Worm (Caenorhabditis elegans) whole organism, L1 larva: ENCODE measurements around the gene E02H4.7.

Experiments
- C04F5.9 ChIP-seq: sonication (generic microtip); optimal IDR thresholded peaks from 2 replicates; lab custom pipeline; 2016; ENCODE audit warnings: missing genetic modification characterization, missing compliant biosample characterization
- C16A3.4 ChIP-seq: fragments of 150-350 bp; optimal IDR thresholded peaks from 2 replicates; lab custom pipeline; 2014; ENCODE audit warnings: missing biosample characterization, missing genetic modification characterization
- C34B4.2 ChIP-seq: sonication (generic microtip); optimal IDR thresholded peaks from 2 replicates; lab custom pipeline; 2017; ENCODE audit warnings: mild to moderate bottlenecking, missing genetic modification characterization, missing compliant biosample characterization
- F16B12.6 ChIP-seq: fragments of 150-350 bp; optimal IDR thresholded peaks from 2 replicates; lab custom pipeline; 2014; ENCODE audit warnings: missing biosample characterization, missing genetic modification characterization
- Y116A8C.19 ChIP-seq: sonication (generic microtip); optimal IDR thresholded peaks from 2 replicates; lab custom pipeline; 2016; ENCODE audit warnings: missing compliant biosample characterization, missing genetic modification characterization, borderline replicate concordance
- aha-1 ChIP-seq: fragments of 150-350 bp; optimal IDR thresholded peaks from 2 replicates; lab custom pipeline; 2014; ENCODE audit warnings: missing biosample characterization, missing genetic modification characterization
- blmp-1 ChIP-seq: fragments of 150-350 bp; optimal IDR thresholded peaks from 2 replicates; lab custom pipeline; 2014; ENCODE audit warnings: missing biosample characterization, missing genetic modification characterization
- ceh-8 ChIP-seq: fragments of 200-800 bp; sonication (Bioruptor generic); optimal IDR thresholded peaks from 2 replicates; lab custom pipeline; 2018; ENCODE audit warnings: mild to moderate bottlenecking, missing genetic modification characterization, moderate library complexity, missing compliant biosample characterization
- ceh-88 ChIP-seq: fragments of 200-800 bp; sonication (Bioruptor generic); IDR thresholded peaks from 2 replicates; pipeline ENCODE4 v1.3.6; 2022; ENCODE audit warnings: missing genetic modification characterization, missing compliant biosample characterization
- ces-1 ChIP-seq: fragments of 150-350 bp; optimal IDR thresholded peaks from 2 replicates; lab custom pipeline; 2014; ENCODE audit warnings: missing biosample characterization, missing genetic modification reagents, missing genetic modification characterization
- dsc-1 ChIP-seq: sonication (generic microtip); optimal IDR thresholded peaks from 2 replicates; lab custom pipeline; 2016; ENCODE audit warnings: mild to moderate bottlenecking, missing genetic modification characterization, missing compliant biosample characterization
- efl-1 ChIP-seq, 4 experiments: fragments of 150-350 bp; optimal IDR thresholded peaks in 3 of 4; peaks in 1 of 4; 1 replicate in 1 of 4; 2 replicates in 3 of 4; lab custom pipeline; 2014; ENCODE audit warnings: missing biosample characterization in 2 of 4, missing genetic modification characterization in 2 of 4, missing genetic modification reagents in 2 of 4
- efl-3 ChIP-seq: fragments of 200-800 bp; sonication (Bioruptor generic); optimal IDR thresholded peaks from 2 replicates; lab custom pipeline; 2018; ENCODE audit warnings: mild to moderate bottlenecking, missing genetic modification characterization, missing compliant biosample characterization
- egl-27 ChIP-seq, 2 experiments: fragments of 150-350 bp in 1 of 2; sonication (generic microtip); optimal IDR thresholded peaks; 3 replicates each; lab custom pipeline; 2017 to 2018; ENCODE audit warnings: missing biosample characterization in 2 of 2, missing genetic modification characterization in 2 of 2, missing genetic modification reagents in 2 of 2
- elt-2 ChIP-seq: sonication (generic microtip); optimal IDR thresholded peaks from 2 replicates; lab custom pipeline; 2016; ENCODE audit warnings: missing genetic modification characterization, mild to moderate bottlenecking, inconsistent platforms, missing compliant biosample characterization, missing genetic modification reagents
- elt-3 ChIP-seq, 6 experiments: fragments of 150-350 bp in 1 of 6; sonication (generic microtip); optimal IDR thresholded peaks; 2 replicates each; lab custom pipeline; 2017 to 2018; ENCODE audit warnings: missing biosample characterization in 6 of 6, missing genetic modification characterization in 6 of 6, inconsistent platforms in 1 of 6
- fkh-10 ChIP-seq: sonication (generic microtip); optimal IDR thresholded peaks from 2 replicates; lab custom pipeline; 2017; ENCODE audit warnings: missing biosample characterization, missing genetic modification reagents, missing genetic modification characterization
- fkh-8 ChIP-seq: sonication (generic microtip); optimal IDR thresholded peaks from 2 replicates; lab custom pipeline; 2016; ENCODE audit warnings: mild to moderate bottlenecking, missing genetic modification characterization, missing compliant biosample characterization
- grh-1 ChIP-seq: fragments of 200-800 bp; sonication (Bioruptor generic); IDR thresholded peaks from 2 replicates; pipeline ENCODE4 v1.3.6; 2022; ENCODE audit warnings: missing genetic modification reagents, missing genetic modification characterization, missing compliant biosample characterization
- hlh-4 ChIP-seq: sonication (generic microtip); optimal IDR thresholded peaks from 2 replicates; lab custom pipeline; 2016; ENCODE audit warnings: mild to moderate bottlenecking, missing genetic modification characterization, missing compliant biosample characterization
- isw-1 ChIP-seq: fragments of 200-800 bp; sonication (Bioruptor generic); IDR thresholded peaks from 2 replicates; pipeline ENCODE4 v1.3.6; 2022; ENCODE audit warnings: missing genetic modification characterization, missing compliant biosample characterization
- jun-1 ChIP-seq: fragments of 150-350 bp; optimal IDR thresholded peaks from 2 replicates; lab custom pipeline; 2014; ENCODE audit warnings: missing biosample characterization, missing genetic modification reagents, missing genetic modification characterization
- lin-35 ChIP-seq, 2 experiments: fragments of 150-350 bp; optimal IDR thresholded peaks; 2 replicates each; lab custom pipeline; 2014; ENCODE audit warnings: missing biosample characterization in 2 of 2, missing genetic modification characterization in 2 of 2, missing genetic modification reagents in 2 of 2
- mab-9 ChIP-seq: fragments of 200-800 bp; sonication (Bioruptor generic); IDR thresholded peaks from 2 replicates; pipeline ENCODE4 v1.3.6; 2022; ENCODE audit warnings: missing genetic modification reagents, missing genetic modification characterization, missing compliant biosample characterization
- mef-2 ChIP-seq: fragments of 150-350 bp; optimal IDR thresholded peaks from 2 replicates; lab custom pipeline; 2014; ENCODE audit warnings: missing biosample characterization, missing genetic modification characterization
- nhr-11 ChIP-seq: fragments of 150-350 bp; optimal IDR thresholded peaks from 2 replicates; lab custom pipeline; 2014; ENCODE audit warnings: missing biosample characterization, missing genetic modification characterization
- nhr-19 ChIP-seq: fragments of 200-800 bp; sonication (Bioruptor generic); conservative IDR thresholded peaks from 2 replicates; pipeline ENCODE4 v1.3.6; 2022; ENCODE audit warnings: missing genetic modification characterization, missing compliant biosample characterization
- nhr-28 ChIP-seq: fragments of 150-350 bp; optimal IDR thresholded peaks from 2 replicates; lab custom pipeline; 2014; ENCODE audit warnings: missing biosample characterization, missing genetic modification characterization
- nhr-71 ChIP-seq: sonication (generic microtip); optimal IDR thresholded peaks from 2 replicates; lab custom pipeline; 2016; ENCODE audit warnings: mild to moderate bottlenecking, missing genetic modification characterization, moderate library complexity, missing compliant biosample characterization
- nhr-76 ChIP-seq: sonication (generic microtip); optimal IDR thresholded peaks from 2 replicates; lab custom pipeline; 2017; ENCODE audit warnings: missing biosample characterization, missing genetic modification characterization
- nhr-77 ChIP-seq: fragments of 150-350 bp; optimal IDR thresholded peaks from 2 replicates; lab custom pipeline; 2014; ENCODE audit warnings: missing biosample characterization, missing genetic modification characterization
- nhr-84 ChIP-seq: sonication (generic microtip); optimal IDR thresholded peaks from 2 replicates; lab custom pipeline; 2017; ENCODE audit warnings: missing biosample characterization, missing genetic modification characterization
- nhr-85 ChIP-seq: sonication (generic microtip); peaks from one replicate; lab custom pipeline; 2016; ENCODE audit warnings: missing genetic modification characterization, inconsistent platforms, missing compliant biosample characterization
- pax-3 ChIP-seq: fragments of 200-800 bp; sonication (Bioruptor generic); optimal IDR thresholded peaks from 2 replicates; lab custom pipeline; 2018; ENCODE audit warnings: mild to moderate bottlenecking, missing genetic modification characterization, moderate library complexity, missing compliant biosample characterization
- pqm-1 ChIP-seq: sonication (generic microtip); optimal IDR thresholded peaks from 3 replicates; lab custom pipeline; 2017; ENCODE audit warnings: missing biosample characterization, missing genetic modification characterization
- skn-1 ChIP-seq: fragments of 150-350 bp; optimal IDR thresholded peaks from 2 replicates; lab custom pipeline; 2014; ENCODE audit warnings: missing biosample characterization, missing genetic modification characterization
- sox-4 ChIP-seq: sonication (generic microtip); optimal IDR thresholded peaks from 2 replicates; lab custom pipeline; 2016; ENCODE audit warnings: missing genetic modification characterization, missing compliant biosample characterization
- swsn-7 ChIP-seq: sonication (generic microtip); optimal IDR thresholded peaks from 2 replicates; lab custom pipeline; 2016; ENCODE audit warnings: missing genetic modification characterization, missing compliant biosample characterization
- tlp-1 ChIP-seq: fragments of 150-350 bp; optimal IDR thresholded peaks from 2 replicates; lab custom pipeline; 2014; ENCODE audit warnings: missing biosample characterization, missing genetic modification characterization
- unc-130 ChIP-seq: fragments of 150-350 bp; optimal IDR thresholded peaks from 2 replicates; lab custom pipeline; 2017; ENCODE audit warnings: missing biosample characterization, missing genetic modification characterization, inconsistent platforms
- unc-62 ChIP-seq: fragments of 150-350 bp; optimal IDR thresholded peaks from 2 replicates; lab custom pipeline; 2014; ENCODE audit warnings: missing biosample characterization, missing genetic modification reagents, missing genetic modification characterization
- unc-86 ChIP-seq: sonication (generic microtip); optimal IDR thresholded peaks from 2 replicates; lab custom pipeline; 2016; ENCODE audit warnings: missing genetic modification characterization, missing compliant biosample characterization
- vab-15 ChIP-seq: sonication (generic microtip); optimal IDR thresholded peaks from 2 replicates; lab custom pipeline; 2017; ENCODE audit warnings: missing genotype, mild to moderate bottlenecking, missing genetic modification characterization, missing compliant biosample characterization
- zag-1 ChIP-seq: fragments of 150-350 bp; optimal IDR thresholded peaks from 2 replicates; lab custom pipeline; 2014; ENCODE audit warnings: missing biosample characterization, missing genetic modification characterization
- zip-4 ChIP-seq: fragments of 200-800 bp; sonication (Bioruptor generic); optimal IDR thresholded peaks from 2 replicates; lab custom pipeline; 2018; ENCODE audit warnings: mild to moderate bottlenecking, missing genetic modification characterization, moderate library complexity, missing compliant biosample characterization
- ztf-11 ChIP-seq, 2 experiments: sonication (generic microtip); optimal IDR thresholded peaks; 2 replicates each; lab custom pipeline; 2016 to 2017; ENCODE audit warnings: missing genetic modification characterization in 2 of 2, missing biosample characterization in 1 of 2, missing compliant biosample characterization in 1 of 2
- ztf-4 ChIP-seq: fragments of 150-350 bp; optimal IDR thresholded peaks from 2 replicates; lab custom pipeline; 2014; ENCODE audit warnings: missing biosample characterization, missing genetic modification characterization

The E02H4.7 gene

DNA sequence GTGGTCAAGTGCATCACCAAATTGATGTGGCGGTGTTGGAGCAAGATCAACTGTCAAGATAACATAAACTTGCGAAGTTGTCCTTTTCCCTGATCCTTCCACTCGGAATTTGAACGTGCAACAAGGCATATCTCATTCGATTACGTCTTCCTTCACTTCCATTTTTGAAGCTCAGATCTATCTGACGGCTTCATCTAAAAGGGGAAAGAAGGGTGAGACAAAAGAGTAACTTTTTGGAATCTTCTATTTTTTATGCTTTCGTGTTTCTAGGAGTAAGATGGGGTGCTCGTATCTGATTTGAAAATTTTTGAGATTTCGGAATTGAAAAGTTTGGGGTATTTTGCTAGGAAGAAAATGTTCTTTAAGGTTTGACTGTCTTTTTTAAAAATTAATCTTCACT, 11.1 kb downstream of the E02H4.7 start:
- no peak for TF ChIP-seq ces-1 (GFP tag; lab: Kevin White, UChicago)
- no peak for TF ChIP-seq fkh-8 (tag; lab: Kevin White, UChicago)
- TF ChIP-seq isw-1, result no peak
- TF ChIP-seq nhr-71 (tag; lab: Kevin White, UChicago), result no peak
- TF ChIP-seq dsc-1 (tag; lab: Kevin White, UChicago), result no peak
- no peak for TF ChIP-seq nhr-11 (tag; lab: Kevin White, UChicago)
- TF ChIP-seq unc-62, result no peak
- TF ChIP-seq zip-4, result no peak
- no peak for TF ChIP-seq ceh-8 (GFP tag; lab: Kevin White, UChicago)
- TF ChIP-seq elt-3 (tag; optimal IDR thresholded peaks at IDR 0.05; lab: Kevin White, UChicago), result no peak
- no peak for TF ChIP-seq mef-2
- TF ChIP-seq pqm-1 (tag; lab: Kevin White, UChicago), result no peak
- TF ChIP-seq unc-86, result no peak
- TF ChIP-seq skn-1 (tag; lab: Kevin White, UChicago), result no peak

DNA sequence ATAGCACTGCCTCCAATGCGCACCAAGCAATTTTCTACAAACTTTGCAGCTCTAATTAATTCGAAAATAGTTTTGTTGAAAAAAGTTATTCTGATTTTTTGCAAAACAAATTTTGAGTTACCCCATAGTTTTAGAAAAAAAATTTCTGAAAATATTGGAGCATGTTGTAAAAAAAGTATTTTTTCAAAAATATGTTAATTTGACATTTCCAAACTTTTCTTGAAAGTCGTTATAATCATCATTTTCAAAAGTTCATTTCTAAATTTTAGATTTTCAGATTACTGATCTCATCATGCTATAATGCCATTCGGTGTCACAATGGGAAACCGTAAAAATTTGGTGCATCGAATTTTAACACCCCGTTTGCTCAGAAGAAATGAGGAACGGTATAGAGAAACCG, 11.7 kb downstream of the E02H4.7 start, which contains the start of gene del-1:
Gene del-1, plus strand, starts transcription at position 301 of the 400 bp plus-strand sequence.
- no peak for TF ChIP-seq Y116A8C.19 (tag; lab: Kevin White, UChicago)

- no peak for TF ChIP-seq efl-1 (optimal IDR thresholded peaks at IDR 0.05; lab: Kevin White, UChicago)
- peak in 1 of 2 experiments; percentile 9 for TF ChIP-seq efl-1 (GFP tag; optimal IDR thresholded peaks at IDR 0.05 in 1 of 2; lab: Kevin White, UChicago)
- no peak for TF ChIP-seq nhr-85 (tag; lab: Kevin White, UChicago)
Measured at ce11 chrX:14281526-14281925, 25.5 kb downstream of the E02H4.7 start, which contains the start of gene E02H4.2. Gene E02H4.2, minus strand, starts transcription at chrX:14281626.

DNA sequence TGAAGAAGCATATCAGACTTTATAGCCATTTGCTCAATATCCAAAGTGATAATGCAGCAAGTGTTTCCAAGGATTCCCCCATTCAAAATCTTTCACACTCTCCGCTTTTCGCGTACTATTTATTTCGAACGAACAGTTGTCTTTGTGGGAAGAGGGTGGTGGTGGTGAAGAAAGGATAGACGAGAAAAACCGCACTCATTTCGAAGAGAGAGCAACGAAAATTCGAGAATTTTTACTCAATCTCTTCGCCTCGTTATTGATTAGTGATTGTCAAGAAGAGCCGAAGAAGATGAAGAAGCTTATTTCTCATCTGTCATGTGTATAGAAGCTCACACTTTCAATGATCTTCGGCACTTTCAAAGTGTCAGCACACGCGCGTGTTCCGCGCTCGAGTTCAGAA, 31.8 kb downstream of the E02H4.7 start:
- TF ChIP-seq dsc-1 (tag; lab: Kevin White, UChicago) (no peak), C34B4.2 (tag; lab: Kevin White, UChicago) (no peak), nhr-77 (tag; lab: Kevin White, UChicago) (no peak), tlp-1 (tag; lab: Kevin White, UChicago) (no peak), ztf-4 (tag; lab: Kevin White, UChicago) (no peak), F16B12.6 (tag; lab: Kevin White, UChicago) (no peak), pax-3 (no peak), blmp-1 (no peak), nhr-84 (tag; lab: Kevin White, UChicago) (no peak), lin-35 (GFP tag; optimal IDR thresholded peaks at IDR 0.05; lab: Kevin White, UChicago) (no peak), nhr-19 (GFP tag; lab: Robert Waterston, UW) (peak; percentile 65), efl-3 (GFP tag; lab: Kevin White, UChicago) (no peak), mef-2 (no peak), unc-62 (no peak), ztf-11 (tag; optimal IDR thresholded peaks at IDR 0.05; lab: Kevin White, UChicago) (no peak), grh-1 (no peak), hlh-4 (tag; lab: Kevin White, UChicago) (no peak), mab-9 (GFP tag; lab: Robert Waterston, UW) (no peak), nhr-28 (tag; lab: Kevin White, UChicago) (no peak), aha-1 (tag; lab: Kevin White, UChicago) (no peak), nhr-11 (tag; lab: Kevin White, UChicago) (peak; percentile 6), elt-2 (tag; lab: Kevin White, UChicago) (no peak), unc-130 (peak; percentile 40), fkh-8 (tag; lab: Kevin White, UChicago) (no peak), vab-15 (tag; lab: Kevin White, UChicago) (no peak), zag-1 (tag; lab: Kevin White, UChicago) (no peak), egl-27 (tag; optimal IDR thresholded peaks at IDR 0.05; lab: Kevin White, UChicago) (no peak), C16A3.4 (tag; lab: Kevin White, UChicago) (no peak), swsn-7 (tag; lab: Kevin White, UChicago) (peak; percentile 22), nhr-76 (tag; lab: Kevin White, UChicago) (no peak), fkh-10 (no peak), ceh-88 (no peak), jun-1 (no peak), zip-4 (no peak), sox-4 (no peak), C04F5.9 (tag; lab: Kevin White, UChicago) (no peak), ceh-8 (GFP tag; lab: Kevin White, UChicago) (no peak)
